Worm (Caenorhabditis elegans) whole organism, L4 larva: ENCODE data around the gene mboa-4.
A peak's percentile ranks its signal among the peaks of the same experiment; 100 is the strongest.

Experiments
- D1046.2 ChIP-seq: fragments of 200-800 bp; sonication (Bioruptor generic); IDR thresholded peaks from 2 replicates; pipeline ENCODE4 v1.3.6; 2022; ENCODE audit warnings: missing genetic modification characterization, missing compliant biosample characterization
- F26F4.8 ChIP-seq: fragments of 200-800 bp; sonication (Bioruptor generic); conservative IDR thresholded peaks from 2 replicates; pipeline ENCODE4 v1.3.6; 2022; ENCODE audit warnings: missing genetic modification characterization, missing compliant biosample characterization
- F37D6.2 ChIP-seq: sonication (generic microtip); optimal IDR thresholded peaks from 2 replicates; lab custom pipeline; 2016; ENCODE audit warnings: mild to moderate bottlenecking, missing genetic modification characterization, missing compliant biosample characterization
- F49E8.2 ChIP-seq: sonication (generic microtip); optimal IDR thresholded peaks from 2 replicates; lab custom pipeline; 2016; ENCODE audit warnings: missing compliant biosample characterization, mild to moderate bottlenecking, missing genetic modification characterization, borderline replicate concordance
- T20F7.1 ChIP-seq: fragments of 200-800 bp; sonication (Bioruptor generic); optimal IDR thresholded peaks from 2 replicates; lab custom pipeline; 2018; ENCODE audit warnings: mild to moderate bottlenecking, missing genetic modification characterization, missing compliant biosample characterization
- T26A8.4 ChIP-seq: fragments of 200-800 bp; sonication (Bioruptor generic); IDR thresholded peaks from 2 replicates; pipeline ENCODE4 v1.3.6; 2022; ENCODE audit warnings: missing genetic modification characterization, missing compliant biosample characterization
- Y105C5A.15 ChIP-seq: fragments of 200-800 bp; sonication (Bioruptor generic); IDR thresholded peaks from 2 replicates; pipeline ENCODE4 v1.3.6; 2022; ENCODE audit warnings: missing genetic modification characterization, missing compliant biosample characterization
- aha-1 ChIP-seq: fragments of 150-350 bp; peaks from one replicate; lab custom pipeline; 2014; ENCODE audit warnings: missing biosample characterization, missing genetic modification characterization
- ama-1 ChIP-seq: fragments of 150-350 bp; optimal IDR thresholded peaks from 2 replicates; lab custom pipeline; 2014; ENCODE audit warnings: inconsistent platforms, mixed read lengths
- attf-4 ChIP-seq: sonication (generic microtip); optimal IDR thresholded peaks from 3 replicates; lab custom pipeline; 2017; ENCODE audit warnings: missing biosample characterization, missing genetic modification characterization
- ceh-28 ChIP-seq: fragments of 150-350 bp; optimal IDR thresholded peaks from 2 replicates; lab custom pipeline; 2014; ENCODE audit warnings: missing biosample characterization, missing genetic modification reagents, missing genetic modification characterization
- ceh-44 ChIP-seq: fragments of 200-800 bp; sonication (Bioruptor generic); IDR thresholded peaks from 2 replicates; pipeline ENCODE4 v1.3.6; 2022; ENCODE audit warnings: missing genetic modification reagents, missing genetic modification characterization, missing compliant biosample characterization
- ctbp-1 ChIP-seq: fragments of 200-800 bp; sonication (Bioruptor generic); IDR thresholded peaks from 2 replicates; pipeline ENCODE4 v1.3.6; 2022; ENCODE audit warnings: missing genetic modification reagents, missing genetic modification characterization, missing compliant biosample characterization
- daf-12 ChIP-seq: fragments of 150-350 bp; optimal IDR thresholded peaks from 2 replicates; lab custom pipeline; 2014; ENCODE audit warnings: missing biosample characterization, missing genetic modification reagents, missing genetic modification characterization
- dmd-8 ChIP-seq: fragments of 200-800 bp; sonication (Bioruptor generic); IDR thresholded peaks from 2 replicates; pipeline ENCODE4 v1.3.6; 2022; ENCODE audit warnings: missing genetic modification characterization, missing compliant biosample characterization
- duxl-1 ChIP-seq: sonication (generic microtip); optimal IDR thresholded peaks from 2 replicates; lab custom pipeline; 2016; ENCODE audit warnings: mild to moderate bottlenecking, missing genetic modification characterization, moderate library complexity, missing compliant biosample characterization; ENCODE audit not compliant: poor library complexity
- egl-27 ChIP-seq: sonication (generic microtip); optimal IDR thresholded peaks from 3 replicates; lab custom pipeline; 2017; ENCODE audit warnings: missing biosample characterization, missing genetic modification reagents, missing genetic modification characterization
- egl-43 ChIP-seq: fragments of 200-800 bp; sonication (Bioruptor generic); IDR thresholded peaks from 2 replicates; pipeline ENCODE4 v1.3.6; 2022; ENCODE audit warnings: missing genetic modification reagents, missing genetic modification characterization, missing compliant biosample characterization
- fkh-10 ChIP-seq: fragments of 150-350 bp; optimal IDR thresholded peaks from 2 replicates; lab custom pipeline; 2014; ENCODE audit warnings: missing biosample characterization, missing genetic modification reagents, missing genetic modification characterization
- fos-1 ChIP-seq: fragments of 150-350 bp; optimal IDR thresholded peaks from 2 replicates; lab custom pipeline; 2014; ENCODE audit warnings: missing biosample characterization, missing genetic modification characterization
- gei-8 ChIP-seq: fragments of 200-800 bp; sonication (Bioruptor generic); optimal IDR thresholded peaks from 2 replicates; lab custom pipeline; 2018; ENCODE audit warnings: mild to moderate bottlenecking, missing genetic modification characterization, missing compliant biosample characterization
- hlh-11 ChIP-seq: fragments of 200-800 bp; sonication (Bioruptor generic); optimal IDR thresholded peaks from 2 replicates; lab custom pipeline; 2018; ENCODE audit warnings: mild to moderate bottlenecking, missing genetic modification characterization, missing compliant biosample characterization
- hlh-30 ChIP-seq: sonication (generic microtip); optimal IDR thresholded peaks from 2 replicates; lab custom pipeline; 2017; ENCODE audit warnings: antibody characterized with exemption, mild to moderate bottlenecking, missing genetic modification characterization, missing compliant biosample characterization; ENCODE audit not compliant: insufficient read depth
- jun-1 ChIP-seq: fragments of 150-350 bp; optimal IDR thresholded peaks from 2 replicates; lab custom pipeline; 2014; ENCODE audit warnings: missing biosample characterization, missing genetic modification reagents, missing genetic modification characterization
- lim-7 ChIP-seq: fragments of 200-800 bp; sonication (Bioruptor generic); IDR thresholded peaks from 2 replicates; pipeline ENCODE4 v1.3.6; 2022; ENCODE audit warnings: missing genetic modification characterization, missing compliant biosample characterization
- lin-13 ChIP-seq: fragments of 150-350 bp; optimal IDR thresholded peaks from 2 replicates; lab custom pipeline; 2014; ENCODE audit warnings: missing biosample characterization, missing genetic modification reagents, missing genetic modification characterization
- lin-29 ChIP-seq: fragments of 200-800 bp; sonication (Bioruptor generic); IDR thresholded peaks from 2 replicates; pipeline ENCODE4 v1.3.6; 2022; ENCODE audit warnings: missing genetic modification reagents, missing genetic modification characterization, missing compliant biosample characterization
- lin-38 ChIP-seq: fragments of 200-800 bp; sonication (Bioruptor generic); IDR thresholded peaks from 2 replicates; pipeline ENCODE4 v1.3.6; 2022; ENCODE audit warnings: missing genetic modification reagents, missing genetic modification characterization, missing compliant biosample characterization
- madf-5 ChIP-seq, 2 experiments: fragments of 200-800 bp; sonication (Bioruptor generic); IDR thresholded peaks; 2 replicates each; pipeline ENCODE4 v1.3.6; 2022; ENCODE audit warnings: missing compliant biosample characterization in 2 of 2, missing genetic modification characterization in 2 of 2
- madf-9 ChIP-seq: fragments of 200-800 bp; sonication (Bioruptor generic); conservative IDR thresholded peaks from 2 replicates; pipeline ENCODE4 v1.3.6; 2022; ENCODE audit warnings: missing genetic modification reagents, missing genetic modification characterization, missing compliant biosample characterization
- mxl-2 ChIP-seq: fragments of 200-800 bp; sonication (Bioruptor generic); conservative IDR thresholded peaks from 2 replicates; pipeline ENCODE4 v1.3.6; 2022; ENCODE audit warnings: missing genetic modification reagents, missing genetic modification characterization, missing compliant biosample characterization
- nhr-102 ChIP-seq: sonication (generic microtip); optimal IDR thresholded peaks from 2 replicates; lab custom pipeline; 2016; ENCODE audit warnings: mild to moderate bottlenecking, missing genetic modification characterization, moderate library complexity, missing compliant biosample characterization
- nhr-11 ChIP-seq: fragments of 150-350 bp; optimal IDR thresholded peaks from 2 replicates; lab custom pipeline; 2014; ENCODE audit warnings: missing biosample characterization, missing genetic modification characterization
- nhr-237 ChIP-seq: sonication (generic microtip); optimal IDR thresholded peaks from 2 replicates; lab custom pipeline; 2017; ENCODE audit warnings: missing biosample characterization, missing genetic modification characterization
- nhr-28 ChIP-seq: fragments of 150-350 bp; optimal IDR thresholded peaks from 2 replicates; lab custom pipeline; 2014; ENCODE audit warnings: missing biosample characterization, missing genetic modification characterization
- nhr-77 ChIP-seq: fragments of 150-350 bp; optimal IDR thresholded peaks from 2 replicates; lab custom pipeline; 2014; ENCODE audit warnings: missing biosample characterization, missing genetic modification characterization
- php-3 ChIP-seq: fragments of 200-800 bp; sonication (Bioruptor generic); IDR thresholded peaks from 2 replicates; pipeline ENCODE4 v1.3.6; 2022; ENCODE audit warnings: missing genetic modification reagents, missing genetic modification characterization, missing compliant biosample characterization
- pqm-1 ChIP-seq: sonication (generic microtip); optimal IDR thresholded peaks from 2 replicates; lab custom pipeline; 2017; ENCODE audit warnings: missing biosample characterization, missing genetic modification characterization
- rbr-2 ChIP-seq: sonication (generic microtip); optimal IDR thresholded peaks from 2 replicates; lab custom pipeline; 2016; ENCODE audit warnings: missing genotype, missing genetic modification characterization, missing compliant biosample characterization
- sdz-12 ChIP-seq: fragments of 200-800 bp; sonication (Bioruptor generic); optimal IDR thresholded peaks from 2 replicates; lab custom pipeline; 2018; ENCODE audit warnings: mild to moderate bottlenecking, missing genetic modification characterization, missing compliant biosample characterization
- set-16 ChIP-seq: fragments of 200-800 bp; sonication (Bioruptor generic); IDR thresholded peaks from 2 replicates; pipeline ENCODE4 v1.3.6; 2022; ENCODE audit warnings: missing genetic modification reagents, missing genetic modification characterization, missing compliant biosample characterization
- skn-1 ChIP-seq: fragments of 150-350 bp; optimal IDR thresholded peaks from 2 replicates; lab custom pipeline; 2014; ENCODE audit warnings: missing biosample characterization, missing genetic modification characterization
- spr-1 ChIP-seq: sonication (generic microtip); optimal IDR thresholded peaks from 2 replicates; lab custom pipeline; 2016; ENCODE audit warnings: mild to moderate bottlenecking, missing genetic modification characterization, missing compliant biosample characterization
- tag-97 ChIP-seq: fragments of 200-800 bp; sonication (Bioruptor generic); IDR thresholded peaks from 2 replicates; pipeline ENCODE4 v1.3.6; 2022; ENCODE audit warnings: missing genetic modification characterization, missing compliant biosample characterization
- tra-1 ChIP-seq: fragments of 200-800 bp; sonication (Bioruptor generic); IDR thresholded peaks from 2 replicates; pipeline ENCODE4 v1.3.6; 2022; ENCODE audit warnings: missing genetic modification reagents, missing genetic modification characterization, missing compliant biosample characterization
- unc-39 ChIP-seq: sonication (generic microtip); optimal IDR thresholded peaks from 2 replicates; lab custom pipeline; 2017; ENCODE audit warnings: missing biosample characterization, missing genetic modification characterization
- unc-62 ChIP-seq, 3 experiments: fragments of 150-350 bp in 1 of 3; sonication (generic microtip); optimal IDR thresholded peaks in 2 of 3; peaks in 1 of 3; 1 replicate in 1 of 3; 2 replicates in 2 of 3; lab custom pipeline; 2014 to 2017; ENCODE audit warnings: missing biosample characterization in 3 of 3, missing genetic modification characterization in 3 of 3, missing genetic modification reagents in 3 of 3, missing genotype in 1 of 3
- vab-7 ChIP-seq: fragments of 200-800 bp; sonication (Bioruptor generic); IDR thresholded peaks from 2 replicates; pipeline ENCODE4 v1.3.6; 2022; ENCODE audit warnings: missing genetic modification reagents, missing genetic modification characterization, missing compliant biosample characterization
- zag-1 ChIP-seq: fragments of 150-350 bp; optimal IDR thresholded peaks from 2 replicates; lab custom pipeline; 2014; ENCODE audit warnings: missing biosample characterization, missing genetic modification characterization
- ztf-11 ChIP-seq: fragments of 150-350 bp; optimal IDR thresholded peaks from 2 replicates; lab custom pipeline; 2014; ENCODE audit warnings: missing biosample characterization, missing genetic modification characterization
- ztf-7 ChIP-seq: fragments of 150-350 bp; optimal IDR thresholded peaks from 2 replicates; lab custom pipeline; 2014; ENCODE audit warnings: missing biosample characterization, missing genetic modification characterization

Gene mboa-4

ce11 chrIV:11149454-11150163 is 10.2 kb downstream of the mboa-4 start, which contains the start of the genes F01G4.6 and pfd-1 (continued):
- TF ChIP-seq gei-8 (peak; percentile 45), lin-13 (peak; percentile 85), lin-29 (peak; percentile 71; the same call in 1 of the 2 replicates), ceh-28 (tag; lab: Kevin White, UChicago) (no peak), F26F4.8 (no peak), nhr-237 (tag; lab: Kevin White, UChicago) (no peak), Y105C5A.15 (no peak), D1046.2 (GFP tag; lab: Robert Waterston, UW) (no peak), nhr-28 (tag; lab: Kevin White, UChicago) (peak; percentile 87), attf-4 (tag; lab: Kevin White, UChicago) (no peak), set-16 (GFP tag; lab: Robert Waterston, UW) (peak; percentile 18; the same call in 1 of the 2 replicates), ctbp-1 (GFP tag; lab: Robert Waterston, UW) (peak; percentile 69; the same call in 1 of the 2 replicates), fos-1 (tag; lab: Kevin White, UChicago) (no peak), T20F7.1 (GFP tag; lab: Kevin White, UChicago) (no peak), unc-62 (GFP tag; optimal IDR thresholded peaks at IDR 0.05 in 1 of 2; lab: Kevin White, UChicago) (peak in 1 of 2 experiments; percentile 21), unc-62 (tag; optimal IDR thresholded peaks at IDR 0.05; lab: Kevin White, UChicago) (no peak), ztf-11 (tag; lab: Kevin White, UChicago) (no peak), unc-39 (tag; lab: Kevin White, UChicago) (no peak), ama-1 (lab: Kevin White, UChicago) (peak; percentile 53), zag-1 (tag; lab: Kevin White, UChicago) (peak; percentile 84), nhr-11 (tag; lab: Kevin White, UChicago) (peak; percentile 92), aha-1 (peak; percentile 93), egl-27 (no peak), dmd-8 (GFP tag; lab: Robert Waterston, UW) (no peak), madf-9 (GFP tag; lab: Robert Waterston, UW) (no peak), sdz-12 (peak; percentile 30), F49E8.2 (tag; lab: Kevin White, UChicago) (no peak), spr-1 (tag; lab: Kevin White, UChicago) (peak; percentile 42), ztf-7 (tag; lab: Kevin White, UChicago) (no peak), fkh-10 (peak; percentile 67), hlh-11 (tag; lab: Kevin White, UChicago) (peak; percentile 92), mxl-2 (GFP tag; lab: Robert Waterston, UW) (peak; percentile 66; the same call in 1 of the 2 replicates), lin-38 (peak; percentile 84), skn-1 (tag; lab: Kevin White, UChicago) (no peak), rbr-2 (tag; lab: Kevin White, UChicago) (peak; percentile 91), tag-97 (GFP tag; lab: Robert Waterston, UW) (no peak), tra-1 (GFP tag; lab: Robert Waterston, UW) (0 out of 2 replicates have a peak, but pooled peaks have one; percentile 11), nhr-102 (tag; lab: Kevin White, UChicago) (peak; percentile 83), vab-7 (GFP tag; lab: Robert Waterston, UW) (peak; percentile 55; the same call in 1 of the 2 replicates), hlh-30 (tag; lab: Kevin White, UChicago) (peak; percentile 89), madf-5 (GFP tag; IDR thresholded peaks at IDR 0.05; lab: Robert Waterston, UW) (no peak), ceh-44 (no peak), daf-12 (tag; lab: Kevin White, UChicago) (no peak), egl-43 (GFP tag; lab: Robert Waterston, UW) (0 out of 2 replicates have a peak, but pooled peaks have one; percentile 56), nhr-77 (peak; percentile 94), php-3 (GFP tag; lab: Robert Waterston, UW) (peak; percentile 75), T26A8.4 (peak; percentile 89), F37D6.2 (tag; lab: Kevin White, UChicago) (peak; percentile 79), pqm-1 (peak; percentile 9), jun-1 (tag; lab: Kevin White, UChicago) (peak; percentile 83), duxl-1 (tag; lab: Kevin White, UChicago) (peak; percentile 76), lim-7 (no peak)
